Worm (Caenorhabditis elegans): ENCODE results near the gene F14F8.9.

DNA sequence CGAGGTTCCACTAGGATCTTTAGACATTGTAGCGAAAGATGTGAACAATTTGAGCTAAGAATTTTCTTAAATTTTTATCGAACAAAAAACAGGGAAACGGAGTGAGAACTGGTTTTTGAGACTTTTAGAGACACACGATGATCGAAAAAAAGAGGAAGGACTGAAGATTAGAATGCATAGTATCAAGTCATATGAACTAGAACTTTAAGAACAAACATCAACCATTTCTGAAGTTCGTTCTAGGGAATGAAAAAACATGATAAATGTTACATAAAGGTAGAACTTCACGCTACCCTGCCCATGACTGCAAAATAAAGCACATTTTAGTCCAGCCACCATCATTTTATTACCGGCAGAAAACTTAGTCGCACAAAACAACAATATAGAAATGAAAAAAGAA lies 22.0 kb downstream of the F14F8.9 start, which contains the start of gene W06G6.9:
- TF ChIP-seq hmg-4 (GFP tag; optimal IDR thresholded peaks at IDR 0.05) (no peak), aly-1 (tag; optimal IDR thresholded peaks at IDR 0.05) (no peak), ama-1 (optimal IDR thresholded peaks at IDR 0.05) (no peak)

Data from whole organism, early embryonic.